Fruit fly (Drosophila melanogaster) whole organism, adult: ENCODE data around the gene Osbp.

Experiments used
- CG11617 ChIP-seq: fragments of 200-800 bp; sonication (Bioruptor generic); optimal IDR thresholded peaks from 2 replicates; lab custom pipeline; 2017; ENCODE audit warnings: mild to moderate bottlenecking, missing biosample characterization, missing genetic modification reagents, missing genetic modification characterization
- CG12768 ChIP-seq: fragments of 200-800 bp; sonication (Bioruptor generic); optimal IDR thresholded peaks from 2 replicates; lab custom pipeline; 2017; ENCODE audit warnings: missing biosample characterization, missing genetic modification characterization, mild to moderate bottlenecking, moderate library complexity, missing genetic modification reagents
- CG14711 ChIP-seq: fragments of 200-800 bp; sonication (Bioruptor generic); optimal IDR thresholded peaks from 2 replicates; lab custom pipeline; 2018; ENCODE audit warnings: missing biosample characterization, mild to moderate bottlenecking, missing genetic modification characterization, moderate library complexity
- CG1620 ChIP-seq: fragments of 200-800 bp; sonication (Bioruptor generic); optimal IDR thresholded peaks from 2 replicates; lab custom pipeline; 2016; ENCODE audit warnings: missing biosample characterization, missing genetic modification characterization
- CG33017 ChIP-seq: fragments of 200-800 bp; sonication (Bioruptor generic); optimal IDR thresholded peaks from 2 replicates; lab custom pipeline; 2018; ENCODE audit warnings: missing biosample characterization, mild to moderate bottlenecking, missing genetic modification characterization, moderate library complexity
- CG5204 ChIP-seq: fragments of 200-800 bp; sonication (Bioruptor generic); optimal IDR thresholded peaks from 2 replicates; lab custom pipeline; 2016; ENCODE audit warnings: missing biosample characterization, missing genetic modification characterization
- CG7045 ChIP-seq: fragments of 200-800 bp; sonication (Bioruptor generic); optimal IDR thresholded peaks from 2 replicates; lab custom pipeline; 2017; ENCODE audit warnings: missing biosample characterization, mild to moderate bottlenecking, missing genetic modification characterization
- CG7101 ChIP-seq: fragments of 200-800 bp; sonication (Bioruptor generic); optimal IDR thresholded peaks from 2 replicates; lab custom pipeline; 2018; ENCODE audit warnings: missing biosample characterization, mild to moderate bottlenecking, missing genetic modification characterization, moderate library complexity
- Clk ChIP-seq: fragments of 200-800 bp; sonication (Bioruptor generic); optimal IDR thresholded peaks from 2 replicates; lab custom pipeline; 2017; ENCODE audit warnings: missing biosample characterization, missing genetic modification characterization
- Crg-1 ChIP-seq: fragments of 200-800 bp; sonication (Bioruptor generic); optimal IDR thresholded peaks from 2 replicates; lab custom pipeline; 2016; ENCODE audit warnings: missing biosample characterization, missing genetic modification characterization
- Hr96 ChIP-seq: fragments of 200-800 bp; sonication (Bioruptor generic); optimal IDR thresholded peaks from 2 replicates; lab custom pipeline; 2016; ENCODE audit warnings: missing biosample characterization, missing genetic modification characterization
- Mnt ChIP-seq: fragments of 200-800 bp; sonication (Bioruptor generic); optimal IDR thresholded peaks from 2 replicates; lab custom pipeline; 2016; ENCODE audit warnings: missing biosample characterization, mild to moderate bottlenecking, missing genetic modification characterization
- bab1 ChIP-seq: fragments of 200-800 bp; sonication (Bioruptor generic); optimal IDR thresholded peaks from 3 replicates; lab custom pipeline; 2019; ENCODE audit warnings: missing biosample characterization, mild to moderate bottlenecking, missing genetic modification characterization, moderate library complexity
- cic ChIP-seq: fragments of 200-800 bp; sonication (Bioruptor generic); optimal IDR thresholded peaks from 2 replicates; lab custom pipeline; 2017; ENCODE audit warnings: missing biosample characterization, mild to moderate bottlenecking, missing genetic modification characterization, moderate library complexity
- cnc ChIP-seq, 2 experiments: fragments of >200 bp; optimal IDR thresholded peaks; 2 replicates each; lab custom pipeline; 2017
- kay ChIP-seq: fragments of 200-800 bp; sonication (Bioruptor generic); peaks from one replicate; lab custom pipeline; 2016; ENCODE audit warnings: missing biosample characterization, missing genetic modification characterization, borderline replicate concordance
- ovo ChIP-seq: fragments of 200-800 bp; sonication (Bioruptor generic); optimal IDR thresholded peaks from 2 replicates; lab custom pipeline; 2016; ENCODE audit warnings: missing biosample characterization, missing genetic modification characterization
- pad ChIP-seq: fragments of 200-800 bp; sonication (Bioruptor generic); optimal IDR thresholded peaks from 3 replicates; lab custom pipeline; 2017; ENCODE audit warnings: missing biosample characterization, missing genetic modification characterization, mild to moderate bottlenecking, moderate library complexity, missing genetic modification reagents
- tj ChIP-seq: fragments of 200-800 bp; sonication (Bioruptor generic); optimal IDR thresholded peaks from 3 replicates; lab custom pipeline; 2017; ENCODE audit warnings: missing biosample characterization, mild to moderate bottlenecking, missing genetic modification characterization, moderate library complexity
- toe ChIP-seq: fragments of 200-800 bp; sonication (Bioruptor generic); optimal IDR thresholded peaks from 2 replicates; lab custom pipeline; 2016; ENCODE audit warnings: missing biosample characterization, missing genetic modification characterization

The Osbp gene

dm6 chr3R:24944920-24945853 is 7.2 kb upstream of the Osbp start, which contains the start of the genes ssh and Nmnat:
Gene ssh (minus strand): TSS chr3R:24944956.
Gene Nmnat (plus strand): TSS chr3R:24945237.
- TF ChIP-seq CG14711 (tag; lab: Kevin White, UChicago) (peak; percentile 38), CG7101 (tag; lab: Kevin White, UChicago) (peak; percentile 53), cnc (optimal IDR thresholded peaks at IDR 0.05; lab: Kevin White, UChicago) (no peak), cic (GFP tag; lab: Kevin White, UChicago) (no peak), CG7045 (GFP tag; lab: Kevin White, UChicago) (peak; percentile 31), CG11617 (peak; percentile 63), Mnt (GFP tag; lab: Kevin White, UChicago) (peak; percentile 34), CG5204 (peak; percentile 71), ovo (GFP tag; lab: Kevin White, UChicago) (no peak), CG33017 (tag; lab: Kevin White, UChicago) (no peak), CG1620 (GFP tag; lab: Kevin White, UChicago) (peak; percentile 50), tj (GFP tag; lab: Kevin White, UChicago) (peak; percentile 13), Crg-1 (peak; percentile 58), CG12768 (GFP tag; lab: Kevin White, UChicago) (no peak), pad (GFP tag; lab: Kevin White, UChicago) (peak; percentile 55), kay (GFP tag; lab: Kevin White, UChicago) (no peak), bab1 (peak; percentile 81), Hr96 (GFP tag; lab: Kevin White, UChicago) (peak; percentile 53), Clk (no peak), toe (GFP tag; lab: Kevin White, UChicago) (peak; percentile 69)

dm6 chr3R:24935758-24936157 is 2.3 kb downstream of the Osbp start:
- no peak for TF ChIP-seq pad (GFP tag; lab: Kevin White, UChicago)
- TF ChIP-seq CG14711 (tag; lab: Kevin White, UChicago): no peak
- no peak for TF ChIP-seq ovo (GFP tag; lab: Kevin White, UChicago)
- no peak for TF ChIP-seq bab1
- TF ChIP-seq Mnt (GFP tag; lab: Kevin White, UChicago): no peak
- no peak for TF ChIP-seq CG33017 (tag; lab: Kevin White, UChicago)
- TF ChIP-seq Crg-1: no peak
- no peak for TF ChIP-seq CG7045 (GFP tag; lab: Kevin White, UChicago)
- no peak for TF ChIP-seq CG1620 (GFP tag; lab: Kevin White, UChicago)
- no peak for TF ChIP-seq CG5204

dm6 chr3R:24934542-24934941 is 3.5 kb downstream of the Osbp start:
- TF ChIP-seq Hr96 (GFP tag; lab: Kevin White, UChicago) (no peak), pad (GFP tag; lab: Kevin White, UChicago) (no peak), CG1620 (GFP tag; lab: Kevin White, UChicago) (no peak), toe (GFP tag; lab: Kevin White, UChicago) (no peak), Clk (no peak), CG14711 (tag; lab: Kevin White, UChicago) (no peak), tj (GFP tag; lab: Kevin White, UChicago) (no peak), Crg-1 (no peak), bab1 (no peak)

- TF ChIP-seq Mnt (GFP tag; lab: Kevin White, UChicago) (no peak), CG14711 (tag; lab: Kevin White, UChicago) (peak; percentile 86), CG1620 (GFP tag; lab: Kevin White, UChicago) (no peak)
Observed at dm6 chr3R:24931856-24932255, 6.2 kb downstream of the Osbp start, which contains the start of gene CG11771. Gene CG11771 (plus strand): TSS chr3R:24932010.

dm6 chr3R:24926752-24927320 is 11.2 kb downstream of the Osbp start:
- TF ChIP-seq ovo (GFP tag; lab: Kevin White, UChicago) (no peak), CG14711 (tag; lab: Kevin White, UChicago) (peak; percentile 26)

- no peak for TF ChIP-seq bab1
Observed at dm6 chr3R:24924916-24925315, 13.1 kb downstream of the Osbp start, which contains the start of gene Trf4-2. Gene Trf4-2 (plus strand): TSS chr3R:24925216.

DNA sequence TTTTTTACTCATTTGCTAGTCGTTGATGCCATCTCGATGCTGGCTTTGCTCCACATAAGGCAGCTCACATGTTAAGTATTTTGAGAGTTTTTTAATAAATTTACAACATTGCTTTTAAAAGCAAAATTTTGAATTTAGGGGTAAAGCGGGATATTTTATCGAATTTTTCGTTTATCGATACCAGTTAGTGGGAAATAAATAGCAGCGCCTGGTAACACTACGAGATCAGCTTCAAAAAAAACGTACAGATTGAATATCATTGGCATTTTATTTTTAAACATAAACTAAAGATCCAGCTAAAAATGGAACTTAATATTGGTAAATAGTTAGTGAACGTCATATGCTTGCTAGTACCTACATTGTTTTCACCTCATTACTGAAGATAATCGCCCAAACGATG is 15.8 kb downstream of the Osbp start, which contains the start of gene Mink:
TSS of gene Mink (plus strand) at position 204 of the 400 bp plus-strand sequence.
- peak; percentile 29 for TF ChIP-seq bab1
- TF ChIP-seq cnc (optimal IDR thresholded peaks at IDR 0.05; lab: Kevin White, UChicago): no peak
- no peak for TF ChIP-seq CG14711 (tag; lab: Kevin White, UChicago)
